Fruit fly (Drosophila melanogaster) whole organism, embryonic: ENCODE data around the gene CG5969.
A peak's percentile ranks its signal among the peaks of the same experiment; 100 is the strongest.

Experiments used
- Asciz ChIP-seq: fragments of 200-800 bp; sonication (Bioruptor generic); optimal IDR thresholded peaks from 2 replicates; lab custom pipeline; 2017; ENCODE audit warnings: missing biosample characterization, mild to moderate bottlenecking, missing genetic modification characterization, missing genetic modification reagents
- CG10366 ChIP-seq: fragments of 200-800 bp; sonication (Bioruptor generic); IDR thresholded peaks from 2 replicates; pipeline ENCODE4 v1.3.6; 2022; ENCODE audit warnings: missing biosample characterization, missing genetic modification characterization
- CG10654 ChIP-seq: fragments of 200-800 bp; sonication (Bioruptor generic); optimal IDR thresholded peaks from 2 replicates; lab custom pipeline; 2016; ENCODE audit warnings: missing biosample characterization, missing genetic modification characterization
- CG13296 ChIP-seq: fragments of 200-800 bp; sonication (Bioruptor generic); optimal IDR thresholded peaks from 3 replicates; lab custom pipeline; 2018; ENCODE audit warnings: missing biosample characterization, mild to moderate bottlenecking, missing genetic modification characterization
- CG13624 ChIP-seq: fragments of 200-800 bp; sonication (Bioruptor generic); optimal IDR thresholded peaks from 2 replicates; lab custom pipeline; 2016; ENCODE audit warnings: missing biosample characterization, missing genetic modification characterization
- CG14710 ChIP-seq: fragments of 200-800 bp; sonication (Bioruptor generic); optimal IDR thresholded peaks from 3 replicates; lab custom pipeline; 2019; ENCODE audit warnings: missing biosample characterization, mild to moderate bottlenecking, missing genetic modification characterization, moderate library complexity
- CG15073 ChIP-seq: fragments of 200-800 bp; sonication (Bioruptor generic); optimal IDR thresholded peaks from 2 replicates; lab custom pipeline; 2016; ENCODE audit warnings: missing biosample characterization, missing genetic modification characterization
- CG16815 ChIP-seq: fragments of 200-800 bp; sonication (Bioruptor generic); optimal IDR thresholded peaks from 3 replicates; lab custom pipeline; 2017; ENCODE audit warnings: missing biosample characterization, mild to moderate bottlenecking, missing genetic modification characterization
- CG17328 ChIP-seq: fragments of 200-800 bp; sonication (Bioruptor generic); IDR thresholded peaks from 2 replicates; pipeline ENCODE4 v1.3.6; 2022; ENCODE audit warnings: missing biosample characterization, missing genetic modification characterization
- CG2116 ChIP-seq: fragments of 200-800 bp; sonication (Bioruptor generic); optimal IDR thresholded peaks from 3 replicates; lab custom pipeline; 2018; ENCODE audit warnings: missing biosample characterization, mild to moderate bottlenecking, missing genetic modification characterization
- CG2712 ChIP-seq: fragments of 200-800 bp; optimal IDR thresholded peaks from 3 replicates; lab custom pipeline; 2019; ENCODE audit warnings: missing biosample characterization, mild to moderate bottlenecking, missing genetic modification characterization, moderate library complexity
- CG34376 ChIP-seq: fragments of 200-800 bp; sonication (Bioruptor generic); optimal IDR thresholded peaks from 2 replicates; lab custom pipeline; 2018; ENCODE audit warnings: missing biosample characterization, mild to moderate bottlenecking, missing genetic modification characterization
- CG6254 ChIP-seq: fragments of 200-800 bp; sonication (Bioruptor generic); optimal IDR thresholded peaks from 3 replicates; lab custom pipeline; 2017; ENCODE audit warnings: mild to moderate bottlenecking, missing biosample characterization, missing genetic modification reagents, missing genetic modification characterization
- CG7357 ChIP-seq: fragments of 200-800 bp; sonication (Bioruptor generic); IDR thresholded peaks from 3 replicates; pipeline ENCODE4 v1.3.6; 2022; ENCODE audit warnings: missing biosample characterization, missing genetic modification characterization
- CG7372 ChIP-seq: fragments of 200-800 bp; sonication (Bioruptor generic); IDR thresholded peaks from 2 replicates; pipeline ENCODE4 v1.3.6; 2022; ENCODE audit warnings: missing biosample characterization, missing genetic modification characterization
- CG7963 ChIP-seq: fragments of 200-800 bp; sonication (Bioruptor generic); IDR thresholded peaks from 3 replicates; pipeline ENCODE4 v1.3.6; 2022; ENCODE audit warnings: missing biosample characterization, missing genetic modification characterization; ENCODE audit not compliant: partially characterized antibody
- CG9797 ChIP-seq: fragments of 200-800 bp; sonication (Bioruptor generic); optimal IDR thresholded peaks from 3 replicates; lab custom pipeline; 2018; ENCODE audit warnings: missing biosample characterization, mild to moderate bottlenecking, missing genetic modification characterization
- Dp ChIP-seq: fragments of 200-800 bp; sonication (Bioruptor generic); optimal IDR thresholded peaks from 2 replicates; lab custom pipeline; 2018; ENCODE audit warnings: missing biosample characterization, mild to moderate bottlenecking, missing genetic modification characterization, moderate library complexity
- E2f2 ChIP-seq: fragments of 200-800 bp; sonication (Bioruptor generic); IDR thresholded peaks from 2 replicates; pipeline ENCODE4 v1.3.6; 2022; ENCODE audit warnings: missing biosample characterization, missing genetic modification characterization
- HmgZ ChIP-seq: fragments of 200-800 bp; sonication (Bioruptor generic); optimal IDR thresholded peaks from 2 replicates; lab custom pipeline; 2018; ENCODE audit warnings: missing biosample characterization, mild to moderate bottlenecking, missing genetic modification characterization
- Hmx ChIP-seq: fragments of 200-800 bp; sonication (Bioruptor generic); optimal IDR thresholded peaks from 2 replicates; lab custom pipeline; 2016; ENCODE audit warnings: missing biosample characterization, missing genetic modification characterization
- Hr51 ChIP-seq, 2 experiments: fragments of 200-800 bp; sonication (Bioruptor generic); optimal IDR thresholded peaks; 2 replicates in 1 of 2; 3 replicates in 1 of 2; lab custom pipeline; 2016 to 2018; ENCODE audit warnings: missing biosample characterization in 2 of 2, missing genetic modification characterization in 2 of 2, mild to moderate bottlenecking in 1 of 2, moderate library complexity in 1 of 2
- Lhr ChIP-seq: fragments of 200-800 bp; sonication (Bioruptor generic); optimal IDR thresholded peaks from 3 replicates; lab custom pipeline; 2017; ENCODE audit warnings: mild to moderate bottlenecking, missing biosample characterization, missing genetic modification reagents, missing genetic modification characterization
- NfI ChIP-seq: fragments of 200-800 bp; sonication (Bioruptor generic); optimal IDR thresholded peaks from 3 replicates; lab custom pipeline; 2018; ENCODE audit warnings: missing biosample characterization, mild to moderate bottlenecking, missing genetic modification characterization, moderate library complexity
- Opbp ChIP-seq: fragments of 200-800 bp; sonication (Bioruptor generic); IDR thresholded peaks from 3 replicates; pipeline ENCODE4 v1.3.6; 2022; ENCODE audit warnings: missing biosample characterization, missing genetic modification characterization; ENCODE audit not compliant: partially characterized antibody
- Scr ChIP-seq: fragments of 200-800 bp; sonication (Bioruptor generic); IDR thresholded peaks from 2 replicates; pipeline ENCODE4 v1.3.6; 2022; ENCODE audit warnings: missing biosample characterization, missing genetic modification characterization; ENCODE audit not compliant: partially characterized antibody
- Sox100B ChIP-seq: fragments of 200-800 bp; sonication (Bioruptor generic); optimal IDR thresholded peaks from 3 replicates; lab custom pipeline; 2018; ENCODE audit warnings: missing biosample characterization, mild to moderate bottlenecking, missing genetic modification characterization
- TFAM ChIP-seq: fragments of 200-800 bp; sonication (Bioruptor generic); optimal IDR thresholded peaks from 2 replicates; lab custom pipeline; 2017; ENCODE audit warnings: missing biosample characterization, missing genetic modification characterization, inconsistent platforms
- Tbp ChIP-seq: fragments of >200 bp; optimal IDR thresholded peaks from 2 replicates; lab custom pipeline; 2018; ENCODE audit warnings: missing biosample characterization, missing genetic modification characterization
- ab ChIP-seq: fragments of 200-800 bp; sonication (Bioruptor generic); optimal IDR thresholded peaks from 2 replicates; lab custom pipeline; 2016; ENCODE audit warnings: missing biosample characterization, missing genetic modification characterization
- amos ChIP-seq: fragments of 200-800 bp; sonication (Bioruptor generic); IDR thresholded peaks from 2 replicates; pipeline ENCODE4 v1.3.6; 2022; ENCODE audit warnings: missing biosample characterization, missing genetic modification characterization; ENCODE audit not compliant: partially characterized antibody
- az2 ChIP-seq: fragments of 200-800 bp; sonication (Bioruptor generic); optimal IDR thresholded peaks from 3 replicates; lab custom pipeline; 2016; ENCODE audit warnings: missing biosample characterization, missing genetic modification characterization
- bowl ChIP-seq: fragments of 200-800 bp; sonication (Bioruptor generic); IDR thresholded peaks from 2 replicates; pipeline ENCODE4 v1.3.6; 2022; ENCODE audit warnings: missing biosample characterization, missing genetic modification characterization
- bsh ChIP-seq, 2 experiments: fragments of 200-800 bp; sonication (Bioruptor generic); optimal IDR thresholded peaks; 2 replicates each; lab custom pipeline; 2017 to 2018; ENCODE audit warnings: mild to moderate bottlenecking in 2 of 2, missing biosample characterization in 2 of 2, missing genetic modification characterization in 2 of 2, moderate library complexity in 1 of 2
- btn ChIP-seq: fragments of 200-800 bp; sonication (Bioruptor generic); optimal IDR thresholded peaks from 2 replicates; lab custom pipeline; 2016; ENCODE audit warnings: missing biosample characterization, missing genetic modification characterization
- cad ChIP-seq: fragments of >200 bp; optimal IDR thresholded peaks from 2 replicates; lab custom pipeline; 2017; ENCODE audit warnings: missing biosample characterization, missing genetic modification characterization
- ci ChIP-seq: fragments of 200-800 bp; sonication (Bioruptor generic); IDR thresholded peaks from 3 replicates; pipeline ENCODE4 v1.3.6; 2022; ENCODE audit warnings: missing biosample characterization, missing genetic modification characterization
- crc ChIP-seq: fragments of 200-800 bp; sonication (Bioruptor generic); optimal IDR thresholded peaks from 2 replicates; lab custom pipeline; 2016; ENCODE audit warnings: missing biosample characterization, missing genetic modification characterization
- danr ChIP-seq: fragments of 200-800 bp; sonication (Bioruptor generic); IDR thresholded peaks from 2 replicates; pipeline ENCODE4 v1.3.6; 2022; ENCODE audit warnings: missing biosample characterization, missing genetic modification characterization
- esg ChIP-seq: fragments of 200-800 bp; sonication (Bioruptor generic); conservative IDR thresholded peaks from 2 replicates; pipeline ENCODE4 v1.3.6; 2022; ENCODE audit warnings: missing biosample characterization, missing genetic modification characterization
- fu2 ChIP-seq: fragments of 200-800 bp; sonication (Bioruptor generic); optimal IDR thresholded peaks from 2 replicates; lab custom pipeline; 2016; ENCODE audit warnings: missing biosample characterization, missing genetic modification characterization
- ken ChIP-seq: fragments of 200-800 bp; sonication (Bioruptor generic); IDR thresholded peaks from 3 replicates; pipeline ENCODE4 v1.3.6; 2022; ENCODE audit warnings: missing biosample characterization, missing genetic modification characterization
- knrl ChIP-seq: fragments of 200-800 bp; sonication (Bioruptor generic); IDR thresholded peaks from 3 replicates; pipeline ENCODE4 v1.3.6; 2022; ENCODE audit warnings: missing biosample characterization, missing genetic modification characterization; ENCODE audit not compliant: partially characterized antibody
- lbe ChIP-seq: fragments of 200-800 bp; sonication (Bioruptor generic); optimal IDR thresholded peaks from 2 replicates; lab custom pipeline; 2016; ENCODE audit warnings: missing biosample characterization, mild to moderate bottlenecking, missing genetic modification characterization
- lmd ChIP-seq: fragments of 200-800 bp; sonication (Bioruptor generic); IDR thresholded peaks from 2 replicates; pipeline ENCODE4 v1.3.6; 2022; ENCODE audit warnings: missing biosample characterization, missing genetic modification characterization
- onecut ChIP-seq: fragments of 200-800 bp; sonication (Bioruptor generic); IDR thresholded peaks from 2 replicates; pipeline ENCODE4 v1.3.6; 2022; ENCODE audit warnings: missing biosample characterization, missing genetic modification characterization
- pzg ChIP-seq: fragments of 200-800 bp; sonication (Bioruptor generic); optimal IDR thresholded peaks from 3 replicates; lab custom pipeline; 2018; ENCODE audit warnings: missing biosample characterization, mild to moderate bottlenecking, missing genetic modification characterization, moderate library complexity
- tap ChIP-seq: fragments of 200-800 bp; optimal IDR thresholded peaks from 3 replicates; lab custom pipeline; 2019; ENCODE audit warnings: missing biosample characterization, mild to moderate bottlenecking, missing genetic modification characterization, moderate library complexity
- tgo ChIP-seq: fragments of 200-800 bp; sonication (Bioruptor generic); IDR thresholded peaks from 3 replicates; pipeline ENCODE4 v1.3.6; 2022; ENCODE audit warnings: missing biosample characterization, missing genetic modification characterization

The CG5969 gene

DNA sequence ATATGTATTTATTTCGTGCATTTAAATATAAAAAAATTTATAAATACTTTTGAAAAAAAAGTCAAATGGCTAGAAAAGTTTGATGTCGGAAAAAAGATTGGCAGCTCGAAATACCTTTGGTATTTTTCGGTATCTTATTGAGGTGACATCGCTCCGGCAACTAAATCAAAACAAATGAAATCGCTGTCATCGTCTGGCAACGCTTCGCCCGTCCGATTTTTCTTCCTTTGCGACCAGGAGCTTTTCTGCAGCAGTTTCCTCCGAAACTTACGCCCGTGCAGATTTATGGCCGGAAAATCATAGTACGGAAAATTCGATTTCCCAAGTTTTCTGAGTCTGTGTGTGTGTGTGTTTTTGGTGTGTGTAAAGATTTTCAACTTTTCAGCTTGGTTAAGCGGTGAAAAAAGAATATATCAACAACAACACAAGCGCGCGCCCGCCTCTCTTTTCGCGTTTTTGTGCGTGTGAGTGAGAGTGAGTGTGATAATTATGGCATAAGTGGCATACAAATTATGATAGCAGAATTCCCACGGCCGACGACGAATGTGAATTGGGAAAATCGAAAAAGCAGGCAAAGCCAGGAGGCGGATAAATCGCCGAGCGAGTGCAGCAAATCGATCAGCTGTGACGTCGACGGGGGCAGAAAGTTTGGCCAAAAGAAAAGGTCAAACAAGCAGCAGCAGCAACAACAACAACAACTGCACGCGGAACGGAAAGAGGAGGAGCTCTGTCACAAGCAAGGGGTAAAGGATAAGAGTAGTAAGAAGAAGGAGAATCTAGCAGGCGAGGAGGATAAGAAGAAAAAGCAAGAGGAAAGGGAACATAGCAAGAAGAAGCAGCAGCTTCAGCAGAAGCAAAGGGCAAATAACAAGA, 23.8 kb downstream of the CG5969 start, which contains the start of gene CG32425 (continued):
- TF ChIP-seq HmgZ (tag; lab: Kevin White, UChicago) (peak; percentile 15), CG14710 (tag; lab: Kevin White, UChicago) (peak; percentile 28), CG10654 (GFP tag; lab: Kevin White, UChicago) (peak; percentile 8), esg (GFP tag; lab: Robert Waterston, UW) (no peak), Hmx (GFP tag; lab: Kevin White, UChicago) (no peak), lmd (GFP tag; lab: Robert Waterston, UW) (no peak; the same call in 1 of the 2 replicates), CG2116 (GFP tag; lab: Kevin White, UChicago) (peak; percentile 44), CG6254 (GFP tag; lab: Kevin White, UChicago) (no peak), ab (GFP tag; lab: Kevin White, UChicago) (no peak), Asciz (no peak), pzg (GFP tag; lab: Kevin White, UChicago) (peak; percentile 64), CG7963 (GFP tag; lab: Robert Waterston, UW) (no peak), bsh (GFP tag; optimal IDR thresholded peaks at IDR 0.05; lab: Kevin White, UChicago) (no peak), CG9797 (GFP tag; lab: Kevin White, UChicago) (peak; percentile 35), knrl (GFP tag; lab: Robert Waterston, UW) (no peak), bowl (no peak), Sox100B (GFP tag; lab: Kevin White, UChicago) (no peak), amos (GFP tag; lab: Robert Waterston, UW) (no peak), tap (tag; lab: Kevin White, UChicago) (no peak), ken (GFP tag; lab: Robert Waterston, UW) (peak; percentile 49; the same call in 1 of the 3 replicates), Scr (GFP tag; lab: Robert Waterston, UW) (no peak), Opbp (GFP tag; lab: Robert Waterston, UW) (no peak), lbe (GFP tag; lab: Kevin White, UChicago) (no peak), tgo (GFP tag; lab: Robert Waterston, UW) (no peak), CG13624 (GFP tag; lab: Kevin White, UChicago) (no peak), CG15073 (no peak), CG7357 (GFP tag; lab: Robert Waterston, UW) (no peak), onecut (GFP tag; lab: Robert Waterston, UW) (0 out of 2 replicates have a peak, but pooled peaks have one; percentile 27), crc (GFP tag; lab: Kevin White, UChicago) (no peak), Hr51 (GFP tag; optimal IDR thresholded peaks at IDR 0.05; lab: Kevin White, UChicago) (no peak), CG10366 (no peak), CG34376 (GFP tag; lab: Kevin White, UChicago) (peak; percentile 13), Lhr (GFP tag; lab: Kevin White, UChicago) (peak; percentile 63), Tbp (no peak), az2 (peak; percentile 11), fu2 (GFP tag; lab: Kevin White, UChicago) (no peak), Dp (GFP tag; lab: Kevin White, UChicago) (peak; percentile 44), btn (GFP tag; lab: Kevin White, UChicago) (no peak), CG7372 (GFP tag; lab: Robert Waterston, UW) (no peak), cad (GFP tag; lab: Kevin White, UChicago) (no peak), E2f2 (GFP tag; lab: Robert Waterston, UW) (peak; percentile 51), NfI (GFP tag; lab: Kevin White, UChicago) (no peak), CG17328 (no peak), danr (GFP tag; lab: Robert Waterston, UW) (no peak), CG2712 (tag; lab: Kevin White, UChicago) (peak; percentile 23), ci (no peak), CG13296 (peak; percentile 6), CG16815 (no peak), TFAM (GFP tag; lab: Kevin White, UChicago) (no peak)
